Worm (Caenorhabditis elegans): ENCODE data around the gene T06A1.5.

ce11 chrV:1895483-1895882 lies 31.5 kb upstream of the T06A1.5 start, which contains the start of gene nphp-2:
- TF ChIP-seq tbx-8 (GFP tag; optimal IDR thresholded peaks at IDR 0.05) (no peak), blmp-1 (tag; optimal IDR thresholded peaks at IDR 0.05) (no peak)
